Worm (Caenorhabditis elegans) whole organism, mixed stage, embryonic: ENCODE results near the gene grd-9.

ENCODE experiments used
- ces-1 ChIP-seq: fragments of 150-350 bp; optimal IDR thresholded peaks from 2 replicates; lab custom pipeline; 2014; ENCODE audit warnings: missing biosample characterization, missing genetic modification reagents, missing genetic modification characterization
- elt-3 ChIP-seq: fragments of 150-350 bp; optimal IDR thresholded peaks from 2 replicates; lab custom pipeline; 2014; ENCODE audit warnings: missing biosample characterization, missing genetic modification characterization
- lsy-2 ChIP-seq: fragments of 150-350 bp; optimal IDR thresholded peaks from 2 replicates; lab custom pipeline; 2014; ENCODE audit warnings: missing biosample characterization, missing genetic modification characterization
- mab-5 ChIP-seq: fragments of 150-350 bp; optimal IDR thresholded peaks from 2 replicates; lab custom pipeline; 2014; ENCODE audit warnings: missing biosample characterization, missing genetic modification characterization
- mep-1 ChIP-seq: fragments of 150-350 bp; optimal IDR thresholded peaks from 2 replicates; lab custom pipeline; 2017; ENCODE audit warnings: missing biosample characterization, missing genetic modification reagents, missing genetic modification characterization, inconsistent platforms
- nhr-237 ChIP-seq: fragments of 150-350 bp; optimal IDR thresholded peaks from 2 replicates; lab custom pipeline; 2014; ENCODE audit warnings: missing biosample characterization, missing genetic modification characterization
- nhr-28 ChIP-seq: fragments of 150-350 bp; optimal IDR thresholded peaks from 2 replicates; lab custom pipeline; 2014; ENCODE audit warnings: missing biosample characterization, missing genetic modification characterization
- nhr-76 ChIP-seq: sonication (generic microtip); optimal IDR thresholded peaks from 2 replicates; lab custom pipeline; 2017; ENCODE audit warnings: missing biosample characterization, missing genetic modification characterization
- pha-4 ChIP-seq: fragments of 150-350 bp; optimal IDR thresholded peaks from 2 replicates; lab custom pipeline; 2018; ENCODE audit warnings: missing biosample characterization, missing genetic modification reagents, missing genetic modification characterization
- snpc-4 ChIP-seq: fragments of 150-350 bp; optimal IDR thresholded peaks from 2 replicates; lab custom pipeline; 2014; ENCODE audit warnings: missing biosample characterization, missing genetic modification characterization
- sptf-1 ChIP-seq: sonication (generic microtip); optimal IDR thresholded peaks from 2 replicates; lab custom pipeline; 2017; ENCODE audit warnings: mild to moderate bottlenecking, missing genetic modification characterization, moderate library complexity, missing compliant biosample characterization
- unc-39 ChIP-seq: fragments of 150-350 bp; optimal IDR thresholded peaks from 2 replicates; lab custom pipeline; 2014; ENCODE audit warnings: missing biosample characterization, missing genetic modification characterization
- unc-62 ChIP-seq: fragments of 150-350 bp; optimal IDR thresholded peaks from 2 replicates; lab custom pipeline; 2014; ENCODE audit warnings: missing biosample characterization, missing genetic modification reagents, missing genetic modification characterization
- ztf-11 ChIP-seq: fragments of 150-350 bp; optimal IDR thresholded peaks from 2 replicates; lab custom pipeline; 2014; ENCODE audit warnings: missing biosample characterization, missing genetic modification characterization

ce11 chrV:5883735-5884134 lies 11.4 kb upstream of the grd-9 start, which contains the start of gene C04E6.8:
- no peak for TF ChIP-seq nhr-28 (tag; lab: Kevin White, UChicago)
- no peak for TF ChIP-seq mab-5 (tag; lab: Kevin White, UChicago)
- no peak for TF ChIP-seq lsy-2 (tag; lab: Kevin White, UChicago)
- TF ChIP-seq sptf-1 (tag; lab: Kevin White, UChicago) = no peak
- no peak for TF ChIP-seq elt-3
- TF ChIP-seq snpc-4 (tag; lab: Kevin White, UChicago) = no peak
- TF ChIP-seq unc-62 = no peak
- no peak for TF ChIP-seq pha-4
- TF ChIP-seq nhr-237 (tag; lab: Kevin White, UChicago) = no peak
- TF ChIP-seq nhr-76 (tag; lab: Kevin White, UChicago) = no peak
- no peak for TF ChIP-seq ces-1 (GFP tag; lab: Kevin White, UChicago)
- no peak for TF ChIP-seq mep-1
- TF ChIP-seq ztf-11 = no peak
- no peak for TF ChIP-seq unc-39 (tag; lab: Kevin White, UChicago)
